Worm (Caenorhabditis elegans) whole organism, L4 larva: ENCODE results near the gene R04F11.3.
A peak's percentile ranks its signal among the peaks of the same experiment; 100 is the strongest.

Experiments used
- F49E8.2 ChIP-seq: sonication (generic microtip); optimal IDR thresholded peaks from 2 replicates; lab custom pipeline; 2016; ENCODE audit warnings: missing compliant biosample characterization, mild to moderate bottlenecking, missing genetic modification characterization, borderline replicate concordance
- T20F7.1 ChIP-seq: fragments of 200-800 bp; sonication (Bioruptor generic); optimal IDR thresholded peaks from 2 replicates; lab custom pipeline; 2018; ENCODE audit warnings: mild to moderate bottlenecking, missing genetic modification characterization, missing compliant biosample characterization
- aha-1 ChIP-seq: fragments of 150-350 bp; peaks from one replicate; lab custom pipeline; 2014; ENCODE audit warnings: missing biosample characterization, missing genetic modification characterization
- aly-2 ChIP-seq: sonication (generic microtip); optimal IDR thresholded peaks from 2 replicates; lab custom pipeline; 2018; ENCODE audit warnings: missing biosample characterization, missing genetic modification characterization
- ceh-44 ChIP-seq: fragments of 200-800 bp; sonication (Bioruptor generic); IDR thresholded peaks from 2 replicates; pipeline ENCODE4 v1.3.6; 2022; ENCODE audit warnings: missing genetic modification reagents, missing genetic modification characterization, missing compliant biosample characterization
- ceh-62 ChIP-seq: sonication (generic microtip); optimal IDR thresholded peaks from 2 replicates; lab custom pipeline; 2017; ENCODE audit warnings: missing biosample characterization, missing genetic modification characterization
- ctbp-1 ChIP-seq: fragments of 200-800 bp; sonication (Bioruptor generic); IDR thresholded peaks from 2 replicates; pipeline ENCODE4 v1.3.6; 2022; ENCODE audit warnings: missing genetic modification reagents, missing genetic modification characterization, missing compliant biosample characterization
- daf-16 ChIP-seq, 3 experiments: sonication (generic microtip); optimal IDR thresholded peaks; 2 replicates each; lab custom pipeline; 2016 to 2017; ENCODE audit warnings: missing genetic modification characterization in 3 of 3, missing genetic modification reagents in 3 of 3, mild to moderate bottlenecking in 2 of 3, missing compliant biosample characterization in 2 of 3, missing biosample characterization in 1 of 3, moderate library complexity in 1 of 3
- dmd-6 ChIP-seq: fragments of 200-800 bp; sonication (Bioruptor generic); IDR thresholded peaks from 2 replicates; pipeline ENCODE4 v1.3.6; 2022; ENCODE audit warnings: missing genetic modification reagents, missing genetic modification characterization, missing compliant biosample characterization
- dmd-8 ChIP-seq: fragments of 200-800 bp; sonication (Bioruptor generic); IDR thresholded peaks from 2 replicates; pipeline ENCODE4 v1.3.6; 2022; ENCODE audit warnings: missing genetic modification characterization, missing compliant biosample characterization
- dpl-1 ChIP-seq: fragments of 150-350 bp; optimal IDR thresholded peaks from 2 replicates; lab custom pipeline; 2014; ENCODE audit warnings: missing biosample characterization, missing genetic modification reagents, missing genetic modification characterization
- dve-1 ChIP-seq: sonication (generic microtip); optimal IDR thresholded peaks from 2 replicates; lab custom pipeline; 2017; ENCODE audit warnings: antibody characterized with exemption, mild to moderate bottlenecking, missing genetic modification characterization, missing compliant biosample characterization; ENCODE audit not compliant: insufficient read depth
- egl-43 ChIP-seq: fragments of 200-800 bp; sonication (Bioruptor generic); IDR thresholded peaks from 2 replicates; pipeline ENCODE4 v1.3.6; 2022; ENCODE audit warnings: missing genetic modification reagents, missing genetic modification characterization, missing compliant biosample characterization
- fkh-10 ChIP-seq: fragments of 150-350 bp; optimal IDR thresholded peaks from 2 replicates; lab custom pipeline; 2014; ENCODE audit warnings: missing biosample characterization, missing genetic modification reagents, missing genetic modification characterization
- hif-1 ChIP-seq, 2 experiments: sonication (generic microtip); optimal IDR thresholded peaks; 2 replicates each; lab custom pipeline; 2016 to 2017; ENCODE audit warnings: missing compliant biosample characterization in 2 of 2, missing genetic modification characterization in 2 of 2, missing genetic modification reagents in 2 of 2, missing genotype in 2 of 2, mild to moderate bottlenecking in 1 of 2
- hlh-30 ChIP-seq: sonication (generic microtip); optimal IDR thresholded peaks from 2 replicates; lab custom pipeline; 2017; ENCODE audit warnings: antibody characterized with exemption, mild to moderate bottlenecking, missing genetic modification characterization, missing compliant biosample characterization; ENCODE audit not compliant: insufficient read depth
- lin-1 ChIP-seq: fragments of 200-800 bp; sonication (Bioruptor generic); IDR thresholded peaks from 2 replicates; pipeline ENCODE4 v1.3.6; 2022; ENCODE audit warnings: missing genetic modification reagents, missing genetic modification characterization, missing compliant biosample characterization
- lin-38 ChIP-seq: fragments of 200-800 bp; sonication (Bioruptor generic); IDR thresholded peaks from 2 replicates; pipeline ENCODE4 v1.3.6; 2022; ENCODE audit warnings: missing genetic modification reagents, missing genetic modification characterization, missing compliant biosample characterization
- lir-3 ChIP-seq: sonication (generic microtip); optimal IDR thresholded peaks from 2 replicates; lab custom pipeline; 2016; ENCODE audit warnings: mild to moderate bottlenecking, missing genetic modification characterization, missing compliant biosample characterization
- lsy-2 ChIP-seq, 2 experiments: fragments of 150-350 bp in 1 of 2; sonication (generic microtip) in 1 of 2; optimal IDR thresholded peaks; 2 replicates each; lab custom pipeline; 2014 to 2017; ENCODE audit warnings: missing biosample characterization in 2 of 2, missing genetic modification characterization in 2 of 2
- madf-9 ChIP-seq: fragments of 200-800 bp; sonication (Bioruptor generic); conservative IDR thresholded peaks from 2 replicates; pipeline ENCODE4 v1.3.6; 2022; ENCODE audit warnings: missing genetic modification reagents, missing genetic modification characterization, missing compliant biosample characterization
- mdt-29 ChIP-seq: fragments of 200-800 bp; sonication (Bioruptor generic); IDR thresholded peaks from 2 replicates; pipeline ENCODE4 v1.3.6; 2022; ENCODE audit warnings: missing genetic modification reagents, missing genetic modification characterization, missing compliant biosample characterization
- mep-1 ChIP-seq: fragments of 150-350 bp; sonication (generic microtip); optimal IDR thresholded peaks from 3 replicates; lab custom pipeline; 2014; ENCODE audit warnings: missing biosample characterization, missing genetic modification characterization
- nhr-102 ChIP-seq: sonication (generic microtip); optimal IDR thresholded peaks from 2 replicates; lab custom pipeline; 2016; ENCODE audit warnings: mild to moderate bottlenecking, missing genetic modification characterization, moderate library complexity, missing compliant biosample characterization
- nhr-6 ChIP-seq: fragments of 150-350 bp; optimal IDR thresholded peaks from 2 replicates; lab custom pipeline; 2014; ENCODE audit warnings: missing biosample characterization, missing genetic modification characterization
- pha-4 ChIP-seq, 2 experiments: fragments of 150-350 bp in 1 of 2; fragments of 200-800 bp in 1 of 2; sonication (Bioruptor generic) in 1 of 2; IDR thresholded peaks in 1 of 2; optimal IDR thresholded peaks in 1 of 2; 2 replicates each; pipeline versions ENCODE4 v1.3.6 to Lab custom; 2014 to 2022; ENCODE audit warnings: missing genetic modification characterization in 2 of 2, missing genetic modification reagents in 2 of 2, missing biosample characterization in 1 of 2, missing compliant biosample characterization in 1 of 2
- rbr-2 ChIP-seq: sonication (generic microtip); optimal IDR thresholded peaks from 2 replicates; lab custom pipeline; 2016; ENCODE audit warnings: missing genotype, missing genetic modification characterization, missing compliant biosample characterization
- spr-1 ChIP-seq: sonication (generic microtip); optimal IDR thresholded peaks from 2 replicates; lab custom pipeline; 2016; ENCODE audit warnings: mild to moderate bottlenecking, missing genetic modification characterization, missing compliant biosample characterization
- unc-62 ChIP-seq, 3 experiments: fragments of 150-350 bp in 1 of 3; sonication (generic microtip); optimal IDR thresholded peaks in 2 of 3; peaks in 1 of 3; 1 replicate in 1 of 3; 2 replicates in 2 of 3; lab custom pipeline; 2014 to 2017; ENCODE audit warnings: missing biosample characterization in 3 of 3, missing genetic modification characterization in 3 of 3, missing genetic modification reagents in 3 of 3, missing genotype in 1 of 3
- zag-1 ChIP-seq: fragments of 150-350 bp; optimal IDR thresholded peaks from 2 replicates; lab custom pipeline; 2014; ENCODE audit warnings: missing biosample characterization, missing genetic modification characterization
- zfp-3 ChIP-seq: fragments of 200-800 bp; sonication (Bioruptor generic); conservative IDR thresholded peaks from 2 replicates; pipeline ENCODE4 v1.3.6; 2022; ENCODE audit warnings: missing genetic modification reagents, missing genetic modification characterization, missing compliant biosample characterization
- zip-11 ChIP-seq: fragments of 200-800 bp; sonication (Bioruptor generic); IDR thresholded peaks from 2 replicates; pipeline ENCODE4 v1.3.6; 2022; ENCODE audit warnings: missing genetic modification characterization, missing compliant biosample characterization
- zip-2 ChIP-seq: fragments of 150-350 bp; optimal IDR thresholded peaks from 2 replicates; lab custom pipeline; 2014; ENCODE audit warnings: missing biosample characterization, missing genetic modification characterization

R04F11.3 gene

ce11 chrV:12291587-12291986 lies 25.4 kb downstream of the R04F11.3 start, which contains the start of the genes srpa-68 and srh-16 (continued):
- TF ChIP-seq rbr-2 (tag; lab: Kevin White, UChicago) (peak; percentile 89), zip-11 (no peak), lin-1 (GFP tag; lab: Robert Waterston, UW) (peak; percentile 41; the same call in 1 of the 2 replicates), ceh-62 (tag; lab: Kevin White, UChicago) (no peak), lir-3 (tag; lab: Kevin White, UChicago) (peak; percentile 36), nhr-102 (tag; lab: Kevin White, UChicago) (peak; percentile 93), mdt-29 (GFP tag; lab: Robert Waterston, UW) (0 out of 2 replicates have a peak, but pooled peaks have one; percentile 26), egl-43 (0 out of 2 replicates have a peak, but pooled peaks have one; percentile 53), zip-2 (tag; lab: Kevin White, UChicago) (peak; percentile 78), F49E8.2 (tag; lab: Kevin White, UChicago) (peak; percentile 69), hif-1 (tag; optimal IDR thresholded peaks at IDR 0.05; lab: Kevin White, UChicago) (peak in 1 of 2 experiments; percentile 44), aha-1 (tag; lab: Kevin White, UChicago) (peak; percentile 97), dmd-8 (GFP tag; lab: Robert Waterston, UW) (no peak), madf-9 (GFP tag; lab: Robert Waterston, UW) (no peak), spr-1 (tag; lab: Kevin White, UChicago) (peak; percentile 81)

- TF ChIP-seq zfp-3 (GFP tag; lab: Robert Waterston, UW): no peak
- TF ChIP-seq ctbp-1 (GFP tag; lab: Robert Waterston, UW): no peak
- peak in 1 of 2 experiments; percentile 40 for TF ChIP-seq lsy-2 (tag; optimal IDR thresholded peaks at IDR 0.05; lab: Kevin White, UChicago)
- no peak for TF ChIP-seq dmd-6 (GFP tag; lab: Robert Waterston, UW)
- peak; percentile 38 for TF ChIP-seq hlh-30 (tag; lab: Kevin White, UChicago)
- peak in 1 of 2 experiments; percentile 10 for TF ChIP-seq daf-16 (GFP tag; optimal IDR thresholded peaks at IDR 0.05; lab: Kevin White, UChicago)
- peak; percentile 73 for TF ChIP-seq daf-16 (tag; optimal IDR thresholded peaks at IDR 0.05; lab: Kevin White, UChicago)
- TF ChIP-seq ceh-44 (GFP tag; lab: Robert Waterston, UW): no peak
- peak; percentile 76 for TF ChIP-seq nhr-6 (tag; lab: Kevin White, UChicago)
- no peak for TF ChIP-seq fkh-10 (GFP tag; lab: Kevin White, UChicago)
- no peak for TF ChIP-seq aly-2
- TF ChIP-seq pha-4 (GFP tag; IDR thresholded peaks at IDR 0.05; lab: Robert Waterston, UW): no peak
- peak; percentile 78 for TF ChIP-seq pha-4 (tag; optimal IDR thresholded peaks at IDR 0.05; lab: Kevin White, UChicago)
- TF ChIP-seq dve-1 (tag; lab: Kevin White, UChicago): peak; percentile 17
- TF ChIP-seq T20F7.1 (GFP tag; lab: Kevin White, UChicago): peak; percentile 40
- TF ChIP-seq lin-38 (GFP tag; lab: Robert Waterston, UW): peak; percentile 9; the same call in 1 of the 2 replicates
- TF ChIP-seq dpl-1 (GFP tag; lab: Kevin White, UChicago): peak; percentile 1
- TF ChIP-seq mep-1 (tag; lab: Kevin White, UChicago): peak; percentile 32
Measured at ce11 chrV:12288577-12288976, 28.4 kb downstream of the R04F11.3 start, which contains the start of gene rskd-1. TSS of gene rskd-1 (minus strand) at chrV:12288615.

- peak; percentile 0 for TF ChIP-seq mep-1 (tag; lab: Kevin White, UChicago)
- peak; percentile 29 for TF ChIP-seq hlh-30 (tag; lab: Kevin White, UChicago)
- peak in 1 of 2 experiments; percentile 24 for TF ChIP-seq lsy-2 (tag; optimal IDR thresholded peaks at IDR 0.05; lab: Kevin White, UChicago)
- peak; percentile 12 for TF ChIP-seq fkh-10 (GFP tag; lab: Kevin White, UChicago)
- peak in 1 of 2 experiments; percentile 77 for TF ChIP-seq unc-62 (GFP tag; optimal IDR thresholded peaks at IDR 0.05 in 1 of 2; lab: Kevin White, UChicago)
- no peak for TF ChIP-seq unc-62 (tag; optimal IDR thresholded peaks at IDR 0.05; lab: Kevin White, UChicago)
- TF ChIP-seq zag-1 (tag; lab: Kevin White, UChicago): no peak
- TF ChIP-seq, all 104 proteins: peak for 5
Measured at ce11 chrV:12287667-12288066, 29.3 kb downstream of the R04F11.3 start.
